Worm (Caenorhabditis elegans) whole organism, late embryonic: ENCODE data around the gene dct-1.

Experiments used
- C38D4.7 ChIP-seq: fragments of 200-800 bp; sonication (Bioruptor generic); optimal IDR thresholded peaks from 2 replicates; lab custom pipeline; 2018; ENCODE audit warnings: mild to moderate bottlenecking, missing genetic modification characterization, moderate library complexity, missing compliant biosample characterization
- K02D7.2 ChIP-seq: sonication (generic microtip); optimal IDR thresholded peaks from 2 replicates; lab custom pipeline; 2017; ENCODE audit warnings: mild to moderate bottlenecking, missing genetic modification characterization, missing compliant biosample characterization
- ahr-1 ChIP-seq: sonication (generic microtip); optimal IDR thresholded peaks from 2 replicates; lab custom pipeline; 2016; ENCODE audit warnings: missing genetic modification characterization, missing compliant biosample characterization
- ama-1 ChIP-seq: fragments of 150-350 bp; optimal IDR thresholded peaks from 2 replicates; lab custom pipeline; 2014
- ceh-22 ChIP-seq: sonication (generic microtip); optimal IDR thresholded peaks from 2 replicates; lab custom pipeline; 2017; ENCODE audit warnings: missing biosample characterization, missing genetic modification characterization
- ceh-30 ChIP-seq: fragments of 150-350 bp; optimal IDR thresholded peaks from 2 replicates; lab custom pipeline; 2014; ENCODE audit warnings: missing biosample characterization, missing genetic modification characterization
- ceh-34 ChIP-seq: sonication (generic microtip); optimal IDR thresholded peaks from 2 replicates; lab custom pipeline; 2016; ENCODE audit warnings: mild to moderate bottlenecking, missing genetic modification characterization, missing compliant biosample characterization
- ceh-45 ChIP-seq: fragments of 200-800 bp; sonication (Bioruptor generic); IDR thresholded peaks from 2 replicates; pipeline ENCODE4 v1.3.6; 2022; ENCODE audit warnings: missing genetic modification reagents, missing genetic modification characterization, missing compliant biosample characterization
- ceh-48 ChIP-seq: sonication (generic microtip); optimal IDR thresholded peaks from 2 replicates; lab custom pipeline; 2016; ENCODE audit warnings: missing genetic modification characterization, inconsistent platforms, missing compliant biosample characterization
- ceh-9 ChIP-seq: sonication (generic microtip); optimal IDR thresholded peaks from 2 replicates; lab custom pipeline; 2016; ENCODE audit warnings: mild to moderate bottlenecking, missing genetic modification characterization, inconsistent platforms, missing compliant biosample characterization
- che-1 ChIP-seq: sonication (generic microtip); optimal IDR thresholded peaks from 2 replicates; lab custom pipeline; 2016; ENCODE audit warnings: mild to moderate bottlenecking, missing genetic modification characterization, missing compliant biosample characterization
- dmd-4 ChIP-seq: sonication (generic microtip); optimal IDR thresholded peaks from 2 replicates; lab custom pipeline; 2016; ENCODE audit warnings: borderline replicate concordance, missing genetic modification characterization, missing compliant biosample characterization
- dve-1 ChIP-seq: sonication (generic microtip); optimal IDR thresholded peaks from 2 replicates; lab custom pipeline; 2017; ENCODE audit warnings: antibody characterized with exemption, mild to moderate bottlenecking, missing genetic modification characterization, missing compliant biosample characterization
- elt-2 ChIP-seq: sonication (generic microtip); optimal IDR thresholded peaks from 2 replicates; lab custom pipeline; 2016; ENCODE audit warnings: missing genetic modification reagents, missing genetic modification characterization, missing compliant biosample characterization
- elt-4 ChIP-seq: sonication (generic microtip); optimal IDR thresholded peaks from 2 replicates; lab custom pipeline; 2016; ENCODE audit warnings: missing genetic modification characterization, missing compliant biosample characterization
- fax-1 ChIP-seq: sonication (generic microtip); optimal IDR thresholded peaks from 2 replicates; lab custom pipeline; 2016; ENCODE audit warnings: missing genotype, missing genetic modification characterization, missing compliant biosample characterization
- fkh-10 ChIP-seq: fragments of 150-350 bp; optimal IDR thresholded peaks from 2 replicates; lab custom pipeline; 2014; ENCODE audit warnings: missing biosample characterization, missing genetic modification reagents, missing genetic modification characterization
- fkh-6 ChIP-seq: sonication (generic microtip); optimal IDR thresholded peaks from 2 replicates; lab custom pipeline; 2016; ENCODE audit warnings: missing genetic modification characterization, missing compliant biosample characterization
- gmeb-2 ChIP-seq: sonication (generic microtip); optimal IDR thresholded peaks from 2 replicates; lab custom pipeline; 2016; ENCODE audit warnings: missing genetic modification characterization, inconsistent platforms, missing compliant biosample characterization
- hlh-15 ChIP-seq: sonication (generic microtip); optimal IDR thresholded peaks from 2 replicates; lab custom pipeline; 2016; ENCODE audit warnings: missing genetic modification characterization, missing compliant biosample characterization
- hlh-30 ChIP-seq: sonication (generic microtip); optimal IDR thresholded peaks from 2 replicates; lab custom pipeline; 2017; ENCODE audit warnings: antibody characterized with exemption, missing genetic modification characterization, missing compliant biosample characterization; ENCODE audit not compliant: insufficient read depth
- hlh-6 ChIP-seq: sonication (generic microtip); optimal IDR thresholded peaks from 2 replicates; lab custom pipeline; 2016; ENCODE audit warnings: missing genotype, missing genetic modification characterization, missing compliant biosample characterization
- hlh-8 ChIP-seq: sonication (generic microtip); optimal IDR thresholded peaks from 2 replicates; lab custom pipeline; 2016; ENCODE audit warnings: missing genotype, missing genetic modification characterization, missing compliant biosample characterization
- lim-6 ChIP-seq: sonication (generic microtip); optimal IDR thresholded peaks from 2 replicates; lab custom pipeline; 2016; ENCODE audit warnings: missing genetic modification characterization, missing compliant biosample characterization
- nfya-1 ChIP-seq: sonication (generic microtip); optimal IDR thresholded peaks from 2 replicates; lab custom pipeline; 2017; ENCODE audit warnings: missing genetic modification characterization, mild to moderate bottlenecking, missing compliant biosample characterization, antibody characterized with exemption, moderate library complexity
- nhr-11 ChIP-seq: fragments of 150-350 bp; optimal IDR thresholded peaks from 2 replicates; lab custom pipeline; 2014; ENCODE audit warnings: missing biosample characterization, missing genetic modification characterization
- nhr-232 ChIP-seq: sonication (generic microtip); optimal IDR thresholded peaks from 2 replicates; lab custom pipeline; 2016; ENCODE audit warnings: missing genetic modification characterization, missing compliant biosample characterization
- npax-4 ChIP-seq: sonication (generic microtip); optimal IDR thresholded peaks from 2 replicates; lab custom pipeline; 2016; ENCODE audit warnings: missing genetic modification characterization, missing compliant biosample characterization
- odd-2 ChIP-seq: sonication (generic microtip); optimal IDR thresholded peaks from 2 replicates; lab custom pipeline; 2017; ENCODE audit warnings: antibody characterized with exemption, mild to moderate bottlenecking, missing genetic modification characterization, missing compliant biosample characterization
- pag-3 ChIP-seq: sonication (generic microtip); optimal IDR thresholded peaks from 2 replicates; lab custom pipeline; 2016; ENCODE audit warnings: missing compliant biosample characterization, missing genetic modification characterization, borderline replicate concordance
- pat-9 ChIP-seq: fragments of 200-800 bp; sonication (Bioruptor generic); optimal IDR thresholded peaks from 2 replicates; lab custom pipeline; 2018; ENCODE audit warnings: mild to moderate bottlenecking, missing genetic modification characterization, moderate library complexity, missing compliant biosample characterization
- pha-2 ChIP-seq: sonication (generic microtip); optimal IDR thresholded peaks from 2 replicates; lab custom pipeline; 2017; ENCODE audit warnings: mild to moderate bottlenecking, missing genetic modification characterization, missing compliant biosample characterization
- pha-4 ChIP-seq: fragments of 150-350 bp; optimal IDR thresholded peaks from 2 replicates; lab custom pipeline; 2018; ENCODE audit warnings: missing biosample characterization, missing genetic modification reagents, missing genetic modification characterization
- pqm-1 ChIP-seq: sonication (generic microtip); optimal IDR thresholded peaks from 2 replicates; lab custom pipeline; 2016; ENCODE audit warnings: missing genetic modification characterization, missing compliant biosample characterization
- pros-1 ChIP-seq: fragments of 150-350 bp; optimal IDR thresholded peaks from 2 replicates; lab custom pipeline; 2014; ENCODE audit warnings: missing biosample characterization, missing genetic modification reagents, missing genetic modification characterization
- ref-2 ChIP-seq: sonication (generic microtip); optimal IDR thresholded peaks from 2 replicates; lab custom pipeline; 2016; ENCODE audit warnings: missing genetic modification characterization, missing compliant biosample characterization
- rnt-1 ChIP-seq: sonication (generic microtip); optimal IDR thresholded peaks from 2 replicates; lab custom pipeline; 2016; ENCODE audit warnings: missing genetic modification characterization, missing compliant biosample characterization
- tbx-2 ChIP-seq: sonication (generic microtip); optimal IDR thresholded peaks from 2 replicates; lab custom pipeline; 2016; ENCODE audit warnings: missing genetic modification characterization, missing compliant biosample characterization
- tbx-7 ChIP-seq: sonication (generic microtip); optimal IDR thresholded peaks from 2 replicates; lab custom pipeline; 2016; ENCODE audit warnings: missing genotype, missing genetic modification characterization, missing compliant biosample characterization
- unc-86 ChIP-seq: sonication (generic microtip); optimal IDR thresholded peaks from 2 replicates; lab custom pipeline; 2016; ENCODE audit warnings: missing genetic modification characterization, missing compliant biosample characterization

dct-1 gene

ce11 chrX:7984742-7985141 lies 30.6 kb downstream of the dct-1 start:
- TF ChIP-seq ceh-45 (GFP tag; lab: Robert Waterston, UW) (no peak), pros-1 (no peak), ahr-1 (tag; lab: Kevin White, UChicago) (no peak)

- TF ChIP-seq unc-86 (no peak), ceh-22 (tag; lab: Kevin White, UChicago) (no peak), nhr-232 (tag; lab: Kevin White, UChicago) (no peak), odd-2 (peak; percentile 13)
These were observed 31.4 kb downstream of the dct-1 start, which contains the start of gene F45E1.4 for ce11 chrX:7985495-7986029. F45E1.4 (plus strand) TSS chrX:7985979.

ce11 chrX:7986892-7987291 lies 32.7 kb downstream of the dct-1 start:
- TF ChIP-seq pag-3, result no peak
- no peak for TF ChIP-seq hlh-6 (tag; lab: Kevin White, UChicago)
- peak; percentile 52 for TF ChIP-seq elt-2 (tag; lab: Kevin White, UChicago)
- peak; percentile 33 for TF ChIP-seq hlh-30 (tag; lab: Kevin White, UChicago)

- no peak for TF ChIP-seq ceh-45 (GFP tag; lab: Robert Waterston, UW)
- no peak for TF ChIP-seq rnt-1 (tag; lab: Kevin White, UChicago)
- TF ChIP-seq ceh-30, result no peak
- no peak for TF ChIP-seq npax-4
- TF ChIP-seq lim-6 (tag; lab: Kevin White, UChicago), result no peak
- no peak for TF ChIP-seq che-1 (tag; lab: Kevin White, UChicago)
- TF ChIP-seq dmd-4 (tag; lab: Kevin White, UChicago), result no peak
- TF ChIP-seq ama-1 (lab: Kevin White, UChicago), result no peak
- TF ChIP-seq pat-9 (tag; lab: Kevin White, UChicago), result no peak
- TF ChIP-seq hlh-15, result no peak
- no peak for TF ChIP-seq pha-2 (tag; lab: Kevin White, UChicago)
- no peak for TF ChIP-seq ceh-34 (tag; lab: Kevin White, UChicago)
- TF ChIP-seq ahr-1 (tag; lab: Kevin White, UChicago), result no peak
These were observed 34.3 kb downstream of the dct-1 start for ce11 chrX:7988457-7988856.

ce11 chrX:7989155-7989554 lies 35.0 kb downstream of the dct-1 start:
- TF ChIP-seq nhr-11 (no peak), elt-4 (tag; lab: Kevin White, UChicago) (no peak)

ce11 chrX:7990282-7990681 lies 36.1 kb downstream of the dct-1 start:
- TF ChIP-seq nhr-232 (tag; lab: Kevin White, UChicago) (no peak), gmeb-2 (no peak)

- TF ChIP-seq che-1 (tag; lab: Kevin White, UChicago) (no peak), hlh-8 (tag; lab: Kevin White, UChicago) (no peak), hlh-6 (tag; lab: Kevin White, UChicago) (no peak), ceh-45 (GFP tag; lab: Robert Waterston, UW) (no peak), fkh-10 (GFP tag; lab: Kevin White, UChicago) (no peak), ceh-48 (tag; lab: Kevin White, UChicago) (no peak), tbx-7 (tag; lab: Kevin White, UChicago) (no peak), nfya-1 (tag; lab: Kevin White, UChicago) (no peak), ref-2 (tag; lab: Kevin White, UChicago) (no peak), ceh-9 (no peak), nhr-232 (tag; lab: Kevin White, UChicago) (no peak), fkh-6 (tag; lab: Kevin White, UChicago) (no peak), K02D7.2 (tag; lab: Kevin White, UChicago) (no peak), tbx-2 (tag; lab: Kevin White, UChicago) (no peak), pha-4 (tag; lab: Kevin White, UChicago) (no peak), C38D4.7 (GFP tag; lab: Kevin White, UChicago) (no peak), fax-1 (tag; lab: Kevin White, UChicago) (no peak), dve-1 (no peak), pqm-1 (tag; lab: Kevin White, UChicago) (no peak), ahr-1 (tag; lab: Kevin White, UChicago) (no peak)
- TF ChIP-seq, all 69 proteins: peak for 0
These were observed 37.9 kb downstream of the dct-1 start for ce11 chrX:7992102-7992501.
